Worm (Caenorhabditis elegans) whole organism, late embryonic: Measurements from ENCODE around the gene ttr-38.
A peak's percentile ranks its signal among the peaks of the same experiment; 100 is the strongest.

Experiments used
- C08G9.2 ChIP-seq: sonication (generic microtip); optimal IDR thresholded peaks from 2 replicates; lab custom pipeline; 2016; ENCODE audit warnings: mild to moderate bottlenecking, missing genetic modification characterization, moderate library complexity, missing compliant biosample characterization
- elt-2 ChIP-seq: sonication (generic microtip); optimal IDR thresholded peaks from 2 replicates; lab custom pipeline; 2016; ENCODE audit warnings: missing genetic modification reagents, missing genetic modification characterization, missing compliant biosample characterization
- fkh-10 ChIP-seq: fragments of 150-350 bp; optimal IDR thresholded peaks from 2 replicates; lab custom pipeline; 2014; ENCODE audit warnings: missing biosample characterization, missing genetic modification reagents, missing genetic modification characterization
- hlh-13 ChIP-seq: fragments of 200-800 bp; sonication (Bioruptor generic); optimal IDR thresholded peaks from 2 replicates; lab custom pipeline; 2018; ENCODE audit warnings: mild to moderate bottlenecking, missing genetic modification characterization, missing compliant biosample characterization
- hlh-8 ChIP-seq: sonication (generic microtip); optimal IDR thresholded peaks from 2 replicates; lab custom pipeline; 2016; ENCODE audit warnings: missing genotype, missing genetic modification characterization, missing compliant biosample characterization
- mec-3 ChIP-seq: sonication (generic microtip); optimal IDR thresholded peaks from 2 replicates; lab custom pipeline; 2016; ENCODE audit warnings: borderline replicate concordance, missing genetic modification characterization, missing compliant biosample characterization
- nhr-11 ChIP-seq: fragments of 150-350 bp; optimal IDR thresholded peaks from 2 replicates; lab custom pipeline; 2014; ENCODE audit warnings: missing biosample characterization, missing genetic modification characterization
- odd-2 ChIP-seq: sonication (generic microtip); optimal IDR thresholded peaks from 2 replicates; lab custom pipeline; 2017; ENCODE audit warnings: antibody characterized with exemption, mild to moderate bottlenecking, missing genetic modification characterization, missing compliant biosample characterization
- pag-3 ChIP-seq: sonication (generic microtip); optimal IDR thresholded peaks from 2 replicates; lab custom pipeline; 2016; ENCODE audit warnings: missing compliant biosample characterization, missing genetic modification characterization, borderline replicate concordance
- ttx-3 ChIP-seq: sonication (generic microtip); optimal IDR thresholded peaks from 2 replicates; lab custom pipeline; 2016; ENCODE audit warnings: missing genetic modification reagents, missing genetic modification characterization, missing compliant biosample characterization

DNA sequence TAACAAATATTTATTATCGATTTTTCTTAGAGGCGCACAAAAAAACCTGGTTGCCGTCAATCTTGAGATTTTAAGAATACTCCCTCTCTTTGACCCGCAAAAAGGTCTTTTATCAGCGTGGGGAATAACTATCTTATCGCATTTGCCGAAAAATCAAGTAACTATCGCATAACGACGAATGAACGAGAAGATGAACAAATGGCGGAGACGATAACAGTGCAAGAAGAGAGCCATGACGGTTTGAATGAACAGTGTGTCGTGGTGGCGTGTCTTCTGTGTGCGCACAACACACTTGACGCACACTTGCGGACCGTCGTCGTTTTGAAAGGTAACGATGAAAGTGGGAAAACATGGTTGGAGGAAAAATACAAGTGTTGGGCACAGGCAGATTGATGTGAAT, 42.4 kb downstream of the ttr-38 start:
- TF ChIP-seq elt-2 (tag; lab: Kevin White, UChicago), result peak; percentile 96
- TF ChIP-seq nhr-11 (tag; lab: Kevin White, UChicago), result no peak
- TF ChIP-seq mec-3 (tag; lab: Kevin White, UChicago), result no peak
- no peak for TF ChIP-seq C08G9.2
- TF ChIP-seq ttx-3, result no peak
- no peak for TF ChIP-seq hlh-8 (tag; lab: Kevin White, UChicago)
- TF ChIP-seq hlh-13 (GFP tag; lab: Kevin White, UChicago), result no peak
- TF ChIP-seq pag-3 (tag; lab: Kevin White, UChicago), result no peak
- TF ChIP-seq fkh-10 (GFP tag; lab: Kevin White, UChicago), result no peak
- TF ChIP-seq odd-2 (tag; lab: Kevin White, UChicago), result no peak
